Fruit fly (Drosophila melanogaster) whole organism, embryonic: ENCODE measurements around the gene GC2.

Source experiments
- B-H1 ChIP-seq: fragments of 200-800 bp; sonication (Bioruptor generic); IDR thresholded peaks from 3 replicates; pipeline ENCODE4 v1.3.6; 2022; ENCODE audit warnings: missing biosample characterization, missing genetic modification characterization
- CG10462 ChIP-seq: fragments of 200-800 bp; sonication (Bioruptor generic); optimal IDR thresholded peaks from 2 replicates; lab custom pipeline; 2016; ENCODE audit warnings: missing biosample characterization, missing genetic modification characterization
- CG10979 ChIP-seq: fragments of 200-800 bp; sonication (Bioruptor generic); optimal IDR thresholded peaks from 2 replicates; lab custom pipeline; 2018; ENCODE audit warnings: missing biosample characterization, mild to moderate bottlenecking, missing genetic modification characterization, moderate library complexity
- CG12104 ChIP-seq: fragments of 200-800 bp; sonication (Bioruptor generic); optimal IDR thresholded peaks from 3 replicates; lab custom pipeline; 2016; ENCODE audit warnings: missing biosample characterization, missing genetic modification characterization
- CG12236 ChIP-seq: fragments of 200-800 bp; sonication (Bioruptor generic); optimal IDR thresholded peaks from 2 replicates; lab custom pipeline; 2016; ENCODE audit warnings: missing biosample characterization, missing genetic modification characterization
- CG1233 ChIP-seq: fragments of 200-800 bp; sonication (Bioruptor generic); optimal IDR thresholded peaks from 4 replicates; lab custom pipeline; 2018; ENCODE audit warnings: missing biosample characterization, mild to moderate bottlenecking, missing genetic modification characterization
- CG14860 ChIP-seq: fragments of 200-800 bp; sonication (Bioruptor generic); IDR thresholded peaks from 3 replicates; pipeline ENCODE4 v1.3.6; 2022; ENCODE audit warnings: missing biosample characterization, missing genetic modification characterization; ENCODE audit not compliant: partially characterized antibody
- CG15269 ChIP-seq: fragments of 200-800 bp; sonication (Bioruptor generic); optimal IDR thresholded peaks from 2 replicates; lab custom pipeline; 2018; ENCODE audit warnings: missing biosample characterization, mild to moderate bottlenecking, missing genetic modification characterization, moderate library complexity
- CG17612 ChIP-seq: fragments of 200-800 bp; sonication (Bioruptor generic); IDR thresholded peaks from 2 replicates; pipeline ENCODE4 v1.3.6; 2022; ENCODE audit warnings: missing biosample characterization, missing genetic modification characterization
- CG17912 ChIP-seq: fragments of 200-800 bp; sonication (Bioruptor generic); optimal IDR thresholded peaks from 2 replicates; lab custom pipeline; 2018; ENCODE audit warnings: missing biosample characterization, mild to moderate bottlenecking, missing genetic modification characterization
- CG1832 ChIP-seq: fragments of 200-800 bp; sonication (Bioruptor generic); optimal IDR thresholded peaks from 2 replicates; lab custom pipeline; 2017; ENCODE audit warnings: missing biosample characterization, mild to moderate bottlenecking, missing genetic modification characterization, inconsistent platforms
- CG2129 ChIP-seq: fragments of 200-800 bp; sonication (Bioruptor generic); IDR thresholded peaks from 2 replicates; pipeline ENCODE4 v1.3.6; 2022; ENCODE audit warnings: missing biosample characterization, missing genetic modification characterization; ENCODE audit not compliant: partially characterized antibody
- CG31388 ChIP-seq: fragments of 200-800 bp; sonication (Bioruptor generic); optimal IDR thresholded peaks from 2 replicates; lab custom pipeline; 2016; ENCODE audit warnings: missing biosample characterization, missing genetic modification characterization
- CG32532 ChIP-seq: fragments of 200-800 bp; sonication (Bioruptor generic); IDR thresholded peaks from 2 replicates; pipeline ENCODE4 v1.3.6; 2022; ENCODE audit warnings: missing biosample characterization, missing genetic modification characterization
- CG34224 ChIP-seq: fragments of 200-800 bp; sonication (Bioruptor generic); IDR thresholded peaks from 3 replicates; pipeline ENCODE4 v1.3.6; 2022; ENCODE audit warnings: missing biosample characterization, missing genetic modification characterization; ENCODE audit not compliant: partially characterized antibody
- CG4424 ChIP-seq: fragments of 200-800 bp; sonication (Bioruptor generic); optimal IDR thresholded peaks from 3 replicates; lab custom pipeline; 2016; ENCODE audit warnings: missing biosample characterization, missing genetic modification characterization
- CG6175 ChIP-seq: fragments of 200-800 bp; sonication (Bioruptor generic); IDR thresholded peaks from 3 replicates; pipeline ENCODE4 v1.3.6; 2022; ENCODE audit warnings: missing biosample characterization, missing genetic modification characterization
- CG8089 ChIP-seq: fragments of 200-800 bp; sonication (Bioruptor generic); optimal IDR thresholded peaks from 3 replicates; lab custom pipeline; 2016; ENCODE audit warnings: missing biosample characterization, missing genetic modification characterization
- CG9215 ChIP-seq: fragments of 200-800 bp; sonication (Bioruptor generic); IDR thresholded peaks from 2 replicates; pipeline ENCODE4 v1.3.6; 2022; ENCODE audit warnings: missing biosample characterization, missing genetic modification characterization
- CG9817 ChIP-seq: fragments of 200-800 bp; sonication (Bioruptor generic); optimal IDR thresholded peaks from 2 replicates; lab custom pipeline; 2018; ENCODE audit warnings: missing biosample characterization, mild to moderate bottlenecking, missing genetic modification characterization, moderate library complexity
- CTCF ChIP-seq: fragments of 200-800 bp; sonication (Bioruptor generic); optimal IDR thresholded peaks from 2 replicates; lab custom pipeline; 2017; ENCODE audit warnings: missing biosample characterization, mild to moderate bottlenecking, missing genetic modification characterization, moderate library complexity
- CoRest ChIP-seq: fragments of 200-800 bp; sonication (Bioruptor generic); optimal IDR thresholded peaks from 3 replicates; lab custom pipeline; 2018; ENCODE audit warnings: missing biosample characterization, mild to moderate bottlenecking, missing genetic modification characterization, moderate library complexity
- D19A ChIP-seq: fragments of 200-800 bp; optimal IDR thresholded peaks from 3 replicates; lab custom pipeline; 2019; ENCODE audit warnings: missing biosample characterization, mild to moderate bottlenecking, missing genetic modification characterization, moderate library complexity
- Dek ChIP-seq: fragments of 200-800 bp; sonication (Bioruptor generic); optimal IDR thresholded peaks from 3 replicates; lab custom pipeline; 2019; ENCODE audit warnings: missing biosample characterization, mild to moderate bottlenecking, missing genetic modification characterization, moderate library complexity
- Dref ChIP-seq: fragments of 200-800 bp; sonication (Bioruptor generic); IDR thresholded peaks from 2 replicates; pipeline ENCODE4 v1.3.6; 2022; ENCODE audit warnings: missing biosample characterization, missing genetic modification characterization
- E2f2 ChIP-seq: fragments of 200-800 bp; sonication (Bioruptor generic); IDR thresholded peaks from 2 replicates; pipeline ENCODE4 v1.3.6; 2022; ENCODE audit warnings: missing biosample characterization, missing genetic modification characterization
- Fer1 ChIP-seq: fragments of 200-800 bp; sonication (Bioruptor generic); optimal IDR thresholded peaks from 2 replicates; lab custom pipeline; 2017; ENCODE audit warnings: missing biosample characterization, mild to moderate bottlenecking, missing genetic modification characterization
- HLH4C ChIP-seq: fragments of 200-800 bp; sonication (Bioruptor generic); IDR thresholded peaks from 3 replicates; pipeline ENCODE4 v1.3.6; 2022; ENCODE audit warnings: missing biosample characterization, missing genetic modification characterization; ENCODE audit not compliant: partially characterized antibody
- HLHmδ ChIP-seq: fragments of 200-800 bp; sonication (Bioruptor generic); optimal IDR thresholded peaks from 2 replicates; lab custom pipeline; 2018; ENCODE audit warnings: missing biosample characterization, mild to moderate bottlenecking, missing genetic modification characterization, moderate library complexity
- Hmr ChIP-seq: fragments of 200-800 bp; sonication (Bioruptor generic); optimal IDR thresholded peaks from 3 replicates; lab custom pipeline; 2017; ENCODE audit warnings: mild to moderate bottlenecking, missing biosample characterization, missing genetic modification reagents, missing genetic modification characterization
- Lhr ChIP-seq: fragments of 200-800 bp; sonication (Bioruptor generic); optimal IDR thresholded peaks from 3 replicates; lab custom pipeline; 2017; ENCODE audit warnings: mild to moderate bottlenecking, missing biosample characterization, missing genetic modification reagents, missing genetic modification characterization
- Lim3 ChIP-seq: fragments of 200-800 bp; sonication (Bioruptor generic); IDR thresholded peaks from 2 replicates; pipeline ENCODE4 v1.3.6; 2022; ENCODE audit warnings: missing biosample characterization, missing genetic modification characterization
- MESR4 ChIP-seq: fragments of 200-800 bp; sonication (Bioruptor generic); optimal IDR thresholded peaks from 2 replicates; lab custom pipeline; 2018; ENCODE audit warnings: missing biosample characterization, mild to moderate bottlenecking, missing genetic modification characterization, moderate library complexity
- Opbp ChIP-seq: fragments of 200-800 bp; sonication (Bioruptor generic); IDR thresholded peaks from 3 replicates; pipeline ENCODE4 v1.3.6; 2022; ENCODE audit warnings: missing biosample characterization, missing genetic modification characterization; ENCODE audit not compliant: partially characterized antibody
- Scr ChIP-seq: fragments of 200-800 bp; sonication (Bioruptor generic); IDR thresholded peaks from 2 replicates; pipeline ENCODE4 v1.3.6; 2022; ENCODE audit warnings: missing biosample characterization, missing genetic modification characterization; ENCODE audit not compliant: partially characterized antibody
- Xbp1 ChIP-seq: fragments of 200-800 bp; sonication (Bioruptor generic); optimal IDR thresholded peaks from 3 replicates; lab custom pipeline; 2016; ENCODE audit warnings: missing biosample characterization, mild to moderate bottlenecking, missing genetic modification characterization
- al ChIP-seq: fragments of 200-800 bp; sonication (Bioruptor generic); IDR thresholded peaks from 2 replicates; pipeline ENCODE4 v1.3.6; 2022; ENCODE audit warnings: missing biosample characterization, missing genetic modification characterization
- btn ChIP-seq: fragments of 200-800 bp; sonication (Bioruptor generic); optimal IDR thresholded peaks from 2 replicates; lab custom pipeline; 2016; ENCODE audit warnings: missing biosample characterization, missing genetic modification characterization
- cad ChIP-seq: fragments of >200 bp; optimal IDR thresholded peaks from 2 replicates; lab custom pipeline; 2017; ENCODE audit warnings: missing biosample characterization, missing genetic modification characterization
- chif ChIP-seq, 2 experiments: fragments of 200-800 bp; sonication (Bioruptor generic); optimal IDR thresholded peaks; 3 replicates each; lab custom pipeline; 2016; ENCODE audit warnings: missing biosample characterization in 2 of 2, missing genetic modification characterization in 2 of 2
- ci ChIP-seq: fragments of 200-800 bp; sonication (Bioruptor generic); IDR thresholded peaks from 3 replicates; pipeline ENCODE4 v1.3.6; 2022; ENCODE audit warnings: missing biosample characterization, missing genetic modification characterization
- fd3F ChIP-seq: fragments of 200-800 bp; sonication (Bioruptor generic); optimal IDR thresholded peaks from 2 replicates; lab custom pipeline; 2018; ENCODE audit warnings: missing biosample characterization, mild to moderate bottlenecking, missing genetic modification characterization, moderate library complexity
- grau ChIP-seq: fragments of 200-800 bp; optimal IDR thresholded peaks from 3 replicates; lab custom pipeline; 2019; ENCODE audit warnings: missing biosample characterization, mild to moderate bottlenecking, missing genetic modification characterization, moderate library complexity
- kah ChIP-seq: fragments of 200-800 bp; sonication (Bioruptor generic); optimal IDR thresholded peaks from 2 replicates; lab custom pipeline; 2018; ENCODE audit warnings: missing biosample characterization, mild to moderate bottlenecking, missing genetic modification characterization
- lab ChIP-seq: fragments of 200-800 bp; sonication (Bioruptor generic); optimal IDR thresholded peaks from 3 replicates; lab custom pipeline; 2017; ENCODE audit warnings: missing biosample characterization, missing genetic modification characterization, mild to moderate bottlenecking, moderate library complexity, missing genetic modification reagents
- maf-S ChIP-seq: fragments of 200-800 bp; sonication (Bioruptor generic); optimal IDR thresholded peaks from 2 replicates; lab custom pipeline; 2016; ENCODE audit warnings: missing biosample characterization, missing genetic modification characterization
- pfk ChIP-seq: fragments of 200-800 bp; sonication (Bioruptor generic); optimal IDR thresholded peaks from 2 replicates; lab custom pipeline; 2018; ENCODE audit warnings: missing biosample characterization, mild to moderate bottlenecking, missing genetic modification characterization, moderate library complexity
- vnd ChIP-seq: fragments of 200-800 bp; sonication (Bioruptor generic); IDR thresholded peaks from 3 replicates; pipeline ENCODE4 v1.3.6; 2022; ENCODE audit warnings: missing biosample characterization, missing genetic modification characterization; ENCODE audit not compliant: partially characterized antibody
- vvl ChIP-seq: fragments of 200-800 bp; sonication (Bioruptor generic); IDR thresholded peaks from 2 replicates; pipeline ENCODE4 v1.3.6; 2022; ENCODE audit warnings: missing biosample characterization, missing genetic modification characterization
- wdn ChIP-seq: fragments of 200-800 bp; sonication (Bioruptor generic); IDR thresholded peaks from 2 replicates; pipeline ENCODE4 v1.3.6; 2022; ENCODE audit warnings: missing biosample characterization, missing genetic modification characterization

GC2 gene

DNA sequence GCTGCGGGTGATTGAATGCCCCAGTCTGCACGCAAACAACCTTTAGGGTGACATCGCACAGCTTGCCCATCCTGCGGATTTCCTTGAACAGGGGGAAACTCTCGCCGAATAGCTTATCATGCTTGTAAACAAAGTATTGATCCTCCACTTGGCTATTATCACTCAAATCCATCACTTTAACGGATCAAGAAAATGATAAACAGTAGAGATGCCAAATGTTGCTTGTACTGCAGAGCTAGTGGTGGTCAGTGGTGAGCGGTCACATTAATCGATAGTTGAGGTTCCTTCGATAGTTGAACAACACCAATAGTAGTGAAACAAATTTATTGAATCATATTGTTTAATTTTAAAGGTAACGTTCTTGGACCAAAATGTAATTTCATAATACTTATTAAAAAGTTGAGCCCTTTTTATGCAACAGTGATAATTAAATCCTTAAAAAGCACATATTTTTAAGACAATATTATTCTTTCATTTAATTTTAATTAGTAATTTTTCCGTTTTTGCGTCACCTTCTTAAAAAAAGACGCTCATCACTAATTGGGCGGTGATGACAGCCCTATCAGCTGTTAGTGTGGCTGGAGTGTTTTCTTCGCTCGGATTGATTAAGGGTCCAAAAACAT, 38.8 kb downstream of the GC2 start, which contains the start of the genes KLHL18 and GCC185 (continued):
- TF ChIP-seq CG8089 (GFP tag; lab: Kevin White, UChicago) = peak; percentile 23
- peak; percentile 71 for TF ChIP-seq CG32532 (GFP tag; lab: Robert Waterston, UW)
- TF ChIP-seq CG1832 (GFP tag; lab: Kevin White, UChicago) = no peak
- peak; percentile 90 for TF ChIP-seq CoRest
- TF ChIP-seq CG10462 (GFP tag; lab: Kevin White, UChicago) = peak; percentile 49
- TF ChIP-seq vnd (GFP tag; lab: Robert Waterston, UW) = peak; percentile 83
- peak; percentile 83 for TF ChIP-seq grau (tag; lab: Kevin White, UChicago)
- no peak for TF ChIP-seq kah (GFP tag; lab: Kevin White, UChicago)
- TF ChIP-seq CTCF (GFP tag; lab: Kevin White, UChicago) = no peak
- TF ChIP-seq HLH4C (GFP tag; lab: Robert Waterston, UW) = peak; percentile 72
- no peak for TF ChIP-seq CG15269 (tag; lab: Kevin White, UChicago)
- TF ChIP-seq Dref (GFP tag; lab: Robert Waterston, UW) = peak; percentile 66
- TF ChIP-seq Lhr (GFP tag; lab: Kevin White, UChicago) = peak; percentile 46
- peak; percentile 84 for TF ChIP-seq CG14860
- TF ChIP-seq Lim3 = no peak
- peak; percentile 88 for TF ChIP-seq CG9817 (tag; lab: Kevin White, UChicago)
- no peak; the same call in 1 of the 2 replicates for TF ChIP-seq E2f2 (GFP tag; lab: Robert Waterston, UW)
- TF ChIP-seq Opbp (GFP tag; lab: Robert Waterston, UW) = peak; percentile 69; the same call in 2 of the 3 replicates
- TF ChIP-seq Fer1 = no peak
- TF ChIP-seq lab (GFP tag; lab: Kevin White, UChicago) = peak; percentile 69
- peak; percentile 56 for TF ChIP-seq CG2129
- peak; percentile 14 for TF ChIP-seq CG12236 (GFP tag; lab: Kevin White, UChicago)
- TF ChIP-seq al = peak; percentile 83
- TF ChIP-seq vvl (GFP tag; lab: Robert Waterston, UW) = peak; percentile 73
- peak; percentile 86 for TF ChIP-seq CG9215 (GFP tag; lab: Robert Waterston, UW)
- peak; percentile 62 for TF ChIP-seq Hmr
- peak; percentile 53 for TF ChIP-seq MESR4 (GFP tag; lab: Kevin White, UChicago)
- TF ChIP-seq btn (GFP tag; lab: Kevin White, UChicago) = no peak
- TF ChIP-seq CG4424 = peak; percentile 78
- no peak for TF ChIP-seq CG17612
- TF ChIP-seq CG10979 = peak; percentile 66
- TF ChIP-seq chif (GFP tag; optimal IDR thresholded peaks at IDR 0.05; lab: Kevin White, UChicago) = peak; percentile 53 to 59
- TF ChIP-seq CG1233 (GFP tag; lab: Kevin White, UChicago) = peak; percentile 54
- peak; percentile 62; the same call in 1 of the 3 replicates for TF ChIP-seq CG34224 (GFP tag; lab: Robert Waterston, UW)
- peak; percentile 62 for TF ChIP-seq maf-S (GFP tag; lab: Kevin White, UChicago)
- peak; percentile 62 for TF ChIP-seq fd3F (GFP tag; lab: Kevin White, UChicago)
- TF ChIP-seq cad (GFP tag; lab: Kevin White, UChicago) = no peak
- no peak for TF ChIP-seq pfk
- peak; percentile 85 for TF ChIP-seq Xbp1
- no peak for TF ChIP-seq CG6175 (GFP tag; lab: Robert Waterston, UW)
- no peak for TF ChIP-seq ci (GFP tag; lab: Robert Waterston, UW)
- TF ChIP-seq CG17912 = no peak
- TF ChIP-seq Dek (tag; lab: Kevin White, UChicago) = peak; percentile 73
- peak; percentile 89 for TF ChIP-seq Scr (GFP tag; lab: Robert Waterston, UW)
- TF ChIP-seq HLHmδ (GFP tag; lab: Kevin White, UChicago) = no peak
- peak; percentile 76 for TF ChIP-seq CG12104 (GFP tag; lab: Kevin White, UChicago)
- no peak for TF ChIP-seq B-H1 (GFP tag; lab: Robert Waterston, UW)
- peak; percentile 48; the same call in 1 of the 2 replicates for TF ChIP-seq wdn (GFP tag; lab: Robert Waterston, UW)
- TF ChIP-seq D19A (tag; lab: Kevin White, UChicago) = peak; percentile 61
- TF ChIP-seq CG31388 = peak; percentile 38
